Worm (Caenorhabditis elegans) whole organism, L4 larva: ENCODE data around the gene eral-1.

Experiments used
- D1046.2 ChIP-seq: fragments of 200-800 bp; sonication (Bioruptor generic); IDR thresholded peaks from 2 replicates; pipeline ENCODE4 v1.3.6; 2022; ENCODE audit warnings: missing genetic modification characterization, missing compliant biosample characterization
- F26F4.8 ChIP-seq: fragments of 200-800 bp; sonication (Bioruptor generic); conservative IDR thresholded peaks from 2 replicates; pipeline ENCODE4 v1.3.6; 2022; ENCODE audit warnings: missing genetic modification characterization, missing compliant biosample characterization
- F37D6.2 ChIP-seq: sonication (generic microtip); optimal IDR thresholded peaks from 2 replicates; lab custom pipeline; 2016; ENCODE audit warnings: mild to moderate bottlenecking, missing genetic modification characterization, missing compliant biosample characterization
- R02D3.7 ChIP-seq: fragments of 150-350 bp; sonication (generic microtip); optimal IDR thresholded peaks from 3 replicates; lab custom pipeline; 2014; ENCODE audit warnings: missing biosample characterization, missing genetic modification characterization
- T26A8.4 ChIP-seq: fragments of 200-800 bp; sonication (Bioruptor generic); IDR thresholded peaks from 2 replicates; pipeline ENCODE4 v1.3.6; 2022; ENCODE audit warnings: missing genetic modification characterization, missing compliant biosample characterization
- Y48G9A.11 ChIP-seq: fragments of 200-800 bp; sonication (Bioruptor generic); IDR thresholded peaks from 2 replicates; pipeline ENCODE4 v1.3.6; 2022; ENCODE audit warnings: missing genetic modification reagents, missing genetic modification characterization, missing compliant biosample characterization
- Y5F2A.4 ChIP-seq: fragments of 200-800 bp; sonication (Bioruptor generic); optimal IDR thresholded peaks from 2 replicates; lab custom pipeline; 2018; ENCODE audit warnings: mild to moderate bottlenecking, missing genetic modification characterization, missing compliant biosample characterization
- ZK546.5 ChIP-seq, 2 experiments: sonication (generic microtip); optimal IDR thresholded peaks; 2 replicates each; lab custom pipeline; 2017; ENCODE audit warnings: missing biosample characterization in 2 of 2, missing genetic modification characterization in 2 of 2
- ama-1 ChIP-seq: fragments of 150-350 bp; optimal IDR thresholded peaks from 2 replicates; lab custom pipeline; 2014; ENCODE audit warnings: inconsistent platforms, mixed read lengths
- arid-1 ChIP-seq: fragments of 200-800 bp; sonication (Bioruptor generic); conservative IDR thresholded peaks from 2 replicates; pipeline ENCODE4 v1.3.6; 2022; ENCODE audit warnings: missing genetic modification reagents, missing genetic modification characterization, missing compliant biosample characterization
- ceh-28 ChIP-seq: fragments of 150-350 bp; optimal IDR thresholded peaks from 2 replicates; lab custom pipeline; 2014; ENCODE audit warnings: missing biosample characterization, missing genetic modification reagents, missing genetic modification characterization
- ceh-32 ChIP-seq: sonication (generic microtip); optimal IDR thresholded peaks from 2 replicates; lab custom pipeline; 2016; ENCODE audit warnings: mild to moderate bottlenecking, missing genetic modification characterization, missing compliant biosample characterization; ENCODE audit not compliant: poor library complexity
- ctbp-1 ChIP-seq: fragments of 200-800 bp; sonication (Bioruptor generic); IDR thresholded peaks from 2 replicates; pipeline ENCODE4 v1.3.6; 2022; ENCODE audit warnings: missing genetic modification reagents, missing genetic modification characterization, missing compliant biosample characterization
- daf-19 ChIP-seq: fragments of 200-800 bp; sonication (Bioruptor generic); conservative IDR thresholded peaks from 2 replicates; pipeline ENCODE4 v1.3.6; 2022; ENCODE audit warnings: missing genetic modification characterization, missing compliant biosample characterization
- daf-8 ChIP-seq: fragments of 200-800 bp; sonication (Bioruptor generic); IDR thresholded peaks from 2 replicates; pipeline ENCODE4 v1.3.6; 2022; ENCODE audit warnings: missing genetic modification characterization, missing compliant biosample characterization
- dmd-8 ChIP-seq: fragments of 200-800 bp; sonication (Bioruptor generic); IDR thresholded peaks from 2 replicates; pipeline ENCODE4 v1.3.6; 2022; ENCODE audit warnings: missing genetic modification characterization, missing compliant biosample characterization
- dpl-1 ChIP-seq: fragments of 150-350 bp; optimal IDR thresholded peaks from 2 replicates; lab custom pipeline; 2014; ENCODE audit warnings: missing biosample characterization, missing genetic modification reagents, missing genetic modification characterization
- duxl-1 ChIP-seq: sonication (generic microtip); optimal IDR thresholded peaks from 2 replicates; lab custom pipeline; 2016; ENCODE audit warnings: mild to moderate bottlenecking, missing genetic modification characterization, moderate library complexity, missing compliant biosample characterization; ENCODE audit not compliant: poor library complexity
- egl-27 ChIP-seq: sonication (generic microtip); optimal IDR thresholded peaks from 3 replicates; lab custom pipeline; 2017; ENCODE audit warnings: missing biosample characterization, missing genetic modification reagents, missing genetic modification characterization
- hif-1 ChIP-seq, 2 experiments: sonication (generic microtip); optimal IDR thresholded peaks; 2 replicates each; lab custom pipeline; 2016 to 2017; ENCODE audit warnings: missing compliant biosample characterization in 2 of 2, missing genetic modification characterization in 2 of 2, missing genetic modification reagents in 2 of 2, missing genotype in 2 of 2, mild to moderate bottlenecking in 1 of 2
- hlh-30 ChIP-seq: sonication (generic microtip); optimal IDR thresholded peaks from 2 replicates; lab custom pipeline; 2017; ENCODE audit warnings: antibody characterized with exemption, mild to moderate bottlenecking, missing genetic modification characterization, missing compliant biosample characterization; ENCODE audit not compliant: insufficient read depth
- hmg-1.1 ChIP-seq: fragments of 200-800 bp; sonication (Bioruptor generic); IDR thresholded peaks from 2 replicates; pipeline ENCODE4 v1.3.6; 2022; ENCODE audit warnings: missing genetic modification reagents, missing genetic modification characterization, missing compliant biosample characterization
- lim-7 ChIP-seq: fragments of 200-800 bp; sonication (Bioruptor generic); IDR thresholded peaks from 2 replicates; pipeline ENCODE4 v1.3.6; 2022; ENCODE audit warnings: missing genetic modification characterization, missing compliant biosample characterization
- lin-29 ChIP-seq: fragments of 200-800 bp; sonication (Bioruptor generic); IDR thresholded peaks from 2 replicates; pipeline ENCODE4 v1.3.6; 2022; ENCODE audit warnings: missing genetic modification reagents, missing genetic modification characterization, missing compliant biosample characterization
- lin-38 ChIP-seq: fragments of 200-800 bp; sonication (Bioruptor generic); IDR thresholded peaks from 2 replicates; pipeline ENCODE4 v1.3.6; 2022; ENCODE audit warnings: missing genetic modification reagents, missing genetic modification characterization, missing compliant biosample characterization
- lir-3 ChIP-seq: sonication (generic microtip); optimal IDR thresholded peaks from 2 replicates; lab custom pipeline; 2016; ENCODE audit warnings: mild to moderate bottlenecking, missing genetic modification characterization, missing compliant biosample characterization
- lsy-2 ChIP-seq, 2 experiments: fragments of 150-350 bp in 1 of 2; sonication (generic microtip) in 1 of 2; optimal IDR thresholded peaks; 2 replicates each; lab custom pipeline; 2014 to 2017; ENCODE audit warnings: missing biosample characterization in 2 of 2, missing genetic modification characterization in 2 of 2
- madf-5 ChIP-seq, 2 experiments: fragments of 200-800 bp; sonication (Bioruptor generic); IDR thresholded peaks; 2 replicates each; pipeline ENCODE4 v1.3.6; 2022; ENCODE audit warnings: missing compliant biosample characterization in 2 of 2, missing genetic modification characterization in 2 of 2
- mdt-29 ChIP-seq: fragments of 200-800 bp; sonication (Bioruptor generic); IDR thresholded peaks from 2 replicates; pipeline ENCODE4 v1.3.6; 2022; ENCODE audit warnings: missing genetic modification reagents, missing genetic modification characterization, missing compliant biosample characterization
- mep-1 ChIP-seq: fragments of 150-350 bp; sonication (generic microtip); optimal IDR thresholded peaks from 3 replicates; lab custom pipeline; 2014; ENCODE audit warnings: missing biosample characterization, missing genetic modification characterization
- mxl-2 ChIP-seq: fragments of 200-800 bp; sonication (Bioruptor generic); conservative IDR thresholded peaks from 2 replicates; pipeline ENCODE4 v1.3.6; 2022; ENCODE audit warnings: missing genetic modification reagents, missing genetic modification characterization, missing compliant biosample characterization
- mxl-3 ChIP-seq: fragments of 200-800 bp; sonication (Bioruptor generic); optimal IDR thresholded peaks from 2 replicates; lab custom pipeline; 2018; ENCODE audit warnings: mild to moderate bottlenecking, missing genetic modification characterization, missing compliant biosample characterization
- nhr-10 ChIP-seq: fragments of 150-350 bp; optimal IDR thresholded peaks from 2 replicates; lab custom pipeline; 2014; ENCODE audit warnings: missing biosample characterization, missing genetic modification characterization
- nhr-11 ChIP-seq: fragments of 150-350 bp; optimal IDR thresholded peaks from 2 replicates; lab custom pipeline; 2014; ENCODE audit warnings: missing biosample characterization, missing genetic modification characterization
- nhr-237 ChIP-seq: sonication (generic microtip); optimal IDR thresholded peaks from 2 replicates; lab custom pipeline; 2017; ENCODE audit warnings: missing biosample characterization, missing genetic modification characterization
- nhr-41 ChIP-seq: fragments of 200-800 bp; sonication (Bioruptor generic); IDR thresholded peaks from 2 replicates; pipeline ENCODE4 v1.3.6; 2022; ENCODE audit warnings: missing genetic modification reagents, missing genetic modification characterization, missing compliant biosample characterization
- nhr-42 ChIP-seq: fragments of 200-800 bp; sonication (Bioruptor generic); IDR thresholded peaks from 2 replicates; pipeline ENCODE4 v1.3.6; 2022; ENCODE audit warnings: missing genetic modification characterization, missing compliant biosample characterization
- nhr-76 ChIP-seq: fragments of 150-350 bp; optimal IDR thresholded peaks from 2 replicates; lab custom pipeline; 2014; ENCODE audit warnings: missing biosample characterization, missing genetic modification characterization
- pha-4 ChIP-seq, 2 experiments: fragments of 150-350 bp in 1 of 2; fragments of 200-800 bp in 1 of 2; sonication (Bioruptor generic) in 1 of 2; IDR thresholded peaks in 1 of 2; optimal IDR thresholded peaks in 1 of 2; 2 replicates each; pipeline versions ENCODE4 v1.3.6 to Lab custom; 2014 to 2022; ENCODE audit warnings: missing genetic modification characterization in 2 of 2, missing genetic modification reagents in 2 of 2, missing biosample characterization in 1 of 2, missing compliant biosample characterization in 1 of 2
- rbr-2 ChIP-seq: sonication (generic microtip); optimal IDR thresholded peaks from 2 replicates; lab custom pipeline; 2016; ENCODE audit warnings: missing genotype, missing genetic modification characterization, missing compliant biosample characterization
- sdz-12 ChIP-seq: fragments of 200-800 bp; sonication (Bioruptor generic); optimal IDR thresholded peaks from 2 replicates; lab custom pipeline; 2018; ENCODE audit warnings: mild to moderate bottlenecking, missing genetic modification characterization, missing compliant biosample characterization
- set-16 ChIP-seq: fragments of 200-800 bp; sonication (Bioruptor generic); IDR thresholded peaks from 2 replicates; pipeline ENCODE4 v1.3.6; 2022; ENCODE audit warnings: missing genetic modification reagents, missing genetic modification characterization, missing compliant biosample characterization
- snpc-4 ChIP-seq: fragments of 150-350 bp; optimal IDR thresholded peaks from 2 replicates; lab custom pipeline; 2014; ENCODE audit warnings: missing biosample characterization, missing genetic modification characterization
- spr-1 ChIP-seq: sonication (generic microtip); optimal IDR thresholded peaks from 2 replicates; lab custom pipeline; 2016; ENCODE audit warnings: mild to moderate bottlenecking, missing genetic modification characterization, missing compliant biosample characterization
- spr-3 ChIP-seq: fragments of 200-800 bp; sonication (Bioruptor generic); optimal IDR thresholded peaks from 2 replicates; lab custom pipeline; 2018; ENCODE audit warnings: mild to moderate bottlenecking, missing genetic modification characterization, missing compliant biosample characterization
- tag-97 ChIP-seq: fragments of 200-800 bp; sonication (Bioruptor generic); IDR thresholded peaks from 2 replicates; pipeline ENCODE4 v1.3.6; 2022; ENCODE audit warnings: missing genetic modification characterization, missing compliant biosample characterization
- tra-1 ChIP-seq: fragments of 200-800 bp; sonication (Bioruptor generic); IDR thresholded peaks from 2 replicates; pipeline ENCODE4 v1.3.6; 2022; ENCODE audit warnings: missing genetic modification reagents, missing genetic modification characterization, missing compliant biosample characterization
- unc-130 ChIP-seq: sonication (generic microtip); optimal IDR thresholded peaks from 2 replicates; lab custom pipeline; 2016; ENCODE audit warnings: missing genetic modification reagents, missing genetic modification characterization, missing compliant biosample characterization
- unc-39 ChIP-seq: sonication (generic microtip); optimal IDR thresholded peaks from 2 replicates; lab custom pipeline; 2017; ENCODE audit warnings: missing biosample characterization, missing genetic modification characterization
- zag-1 ChIP-seq: fragments of 150-350 bp; optimal IDR thresholded peaks from 2 replicates; lab custom pipeline; 2014; ENCODE audit warnings: missing biosample characterization, missing genetic modification characterization
- zip-11 ChIP-seq: fragments of 200-800 bp; sonication (Bioruptor generic); IDR thresholded peaks from 2 replicates; pipeline ENCODE4 v1.3.6; 2022; ENCODE audit warnings: missing genetic modification characterization, missing compliant biosample characterization

The eral-1 gene

DNA sequence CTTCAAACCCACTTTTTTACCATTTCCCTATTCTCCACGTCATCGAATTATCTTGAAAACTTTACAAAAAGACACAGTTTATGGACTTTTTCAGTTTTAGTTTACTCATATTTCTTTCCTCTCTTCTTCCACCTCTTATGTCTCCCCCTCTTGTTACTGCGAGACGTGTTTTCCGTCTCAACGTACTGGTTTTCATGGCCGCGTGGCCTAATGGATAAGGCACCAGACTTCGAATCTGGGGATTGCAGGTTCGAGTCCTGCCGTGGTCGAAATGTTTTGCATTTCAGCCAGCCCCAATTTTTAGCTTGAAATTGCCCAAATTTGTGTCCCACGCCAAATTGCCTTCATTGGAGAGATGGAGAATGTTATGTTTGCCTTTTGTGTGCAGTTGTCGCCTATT is 23.5 kb downstream of the eral-1 start:
- TF ChIP-seq set-16 (GFP tag; lab: Robert Waterston, UW) (peak; percentile 20; the same call in 1 of the 2 replicates), mep-1 (tag; lab: Kevin White, UChicago) (peak; percentile 64), mdt-29 (GFP tag; lab: Robert Waterston, UW) (peak; percentile 68; the same call in 1 of the 2 replicates), daf-8 (GFP tag; lab: Robert Waterston, UW) (no peak), hif-1 (tag; optimal IDR thresholded peaks at IDR 0.05; lab: Kevin White, UChicago) (peak in 1 of 2 experiments; percentile 38), spr-3 (GFP tag; lab: Kevin White, UChicago) (peak; percentile 71), lin-29 (GFP tag; lab: Robert Waterston, UW) (0 out of 2 replicates have a peak, but pooled peaks have one; percentile 27), mxl-2 (GFP tag; lab: Robert Waterston, UW) (peak; percentile 69; the same call in 1 of the 2 replicates), F26F4.8 (peak; percentile 97), ceh-28 (tag; lab: Kevin White, UChicago) (no peak), ctbp-1 (GFP tag; lab: Robert Waterston, UW) (peak; percentile 78), pha-4 (GFP tag; IDR thresholded peaks at IDR 0.05; lab: Robert Waterston, UW) (peak; percentile 88; the same call in 1 of the 2 replicates), pha-4 (tag; optimal IDR thresholded peaks at IDR 0.05; lab: Kevin White, UChicago) (no peak), D1046.2 (GFP tag; lab: Robert Waterston, UW) (peak; percentile 85), zip-11 (0 out of 2 replicates have a peak, but pooled peaks have one; percentile 42), R02D3.7 (tag; lab: Kevin White, UChicago) (no peak), dpl-1 (GFP tag; lab: Kevin White, UChicago) (peak; percentile 20), nhr-42 (GFP tag; lab: Robert Waterston, UW) (no peak), dmd-8 (GFP tag; lab: Robert Waterston, UW) (peak; percentile 93), nhr-237 (tag; lab: Kevin White, UChicago) (no peak), unc-39 (no peak), nhr-41 (peak; percentile 82; the same call in 1 of the 2 replicates), rbr-2 (tag; lab: Kevin White, UChicago) (peak; percentile 50), Y5F2A.4 (GFP tag; lab: Kevin White, UChicago) (no peak), egl-27 (tag; lab: Kevin White, UChicago) (no peak), ama-1 (lab: Kevin White, UChicago) (no peak), lin-38 (GFP tag; lab: Robert Waterston, UW) (peak; percentile 74), snpc-4 (tag; lab: Kevin White, UChicago) (no peak), ZK546.5 (tag; optimal IDR thresholded peaks at IDR 0.05; lab: Kevin White, UChicago) (no peak), nhr-76 (tag; lab: Kevin White, UChicago) (no peak), sdz-12 (peak; percentile 69), T26A8.4 (GFP tag; lab: Robert Waterston, UW) (peak; percentile 65; the same call in 1 of the 2 replicates), lir-3 (tag; lab: Kevin White, UChicago) (no peak), nhr-11 (tag; lab: Kevin White, UChicago) (peak; percentile 71), lim-7 (GFP tag; lab: Robert Waterston, UW) (peak; percentile 97), daf-19 (GFP tag; lab: Robert Waterston, UW) (no peak), unc-130 (GFP tag; lab: Kevin White, UChicago) (peak; percentile 63), zag-1 (no peak), madf-5 (GFP tag; IDR thresholded peaks at IDR 0.05; lab: Robert Waterston, UW) (peak; percentile 91 to 93), F37D6.2 (no peak), nhr-10 (tag; lab: Kevin White, UChicago) (no peak), mxl-3 (GFP tag; lab: Kevin White, UChicago) (peak; percentile 64), tag-97 (GFP tag; lab: Robert Waterston, UW) (no peak), tra-1 (GFP tag; lab: Robert Waterston, UW) (peak; percentile 91), ceh-32 (tag; lab: Kevin White, UChicago) (no peak), lsy-2 (tag; optimal IDR thresholded peaks at IDR 0.05; lab: Kevin White, UChicago) (peak in 1 of 2 experiments; percentile 29), hmg-1.1 (GFP tag; lab: Robert Waterston, UW) (peak; percentile 82), duxl-1 (tag; lab: Kevin White, UChicago) (peak; percentile 59), spr-1 (tag; lab: Kevin White, UChicago) (peak; percentile 70), arid-1 (GFP tag; lab: Robert Waterston, UW) (peak; percentile 84), hlh-30 (tag; lab: Kevin White, UChicago) (peak; percentile 54), Y48G9A.11 (GFP tag; lab: Robert Waterston, UW) (peak; percentile 90)
